Fruit fly (Drosophila melanogaster): ENCODE measurements around the gene CG14441.

Gene CG14441

DNA sequence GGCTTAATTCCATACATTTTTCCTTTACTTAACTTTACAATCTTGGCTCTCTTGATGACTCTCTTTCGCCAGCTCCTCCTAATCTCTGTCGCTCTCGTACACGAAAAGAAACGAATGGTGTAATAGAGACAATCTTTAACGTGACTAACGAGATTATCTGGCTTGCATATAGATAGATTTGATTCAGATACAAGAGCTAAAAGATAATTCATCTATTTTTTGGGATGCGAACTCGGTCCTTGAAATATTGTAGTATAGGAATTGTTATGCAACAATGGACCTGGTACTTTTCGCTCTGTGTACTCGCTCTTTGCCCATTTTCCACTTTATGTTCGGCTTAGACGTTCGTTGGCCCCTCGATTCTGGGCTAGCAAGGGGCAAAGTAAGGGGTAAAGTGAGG, 12.0 kb downstream of the CG14441 start (continued):
- no peak; the same call in 1 of the 2 replicates for TF ChIP-seq CG8765 (GFP tag; IDR thresholded peaks at IDR 0.05)
- peak; percentile 84 for TF ChIP-seq Side (GFP tag; optimal IDR thresholded peaks at IDR 0.05)
- peak; percentile 87 for TF ChIP-seq dmrt99B (tag; optimal IDR thresholded peaks at IDR 0.05)
- TF ChIP-seq cato (GFP tag; optimal IDR thresholded peaks at IDR 0.05; ENCODE audit: borderline replicate concordance), result peak; percentile 49
- TF ChIP-seq Fer3 (tag; optimal IDR thresholded peaks at IDR 0.05), result peak; percentile 77
- TF ChIP-seq sens (GFP tag), result peak; percentile 96
- peak; percentile 64 for TF ChIP-seq esg (GFP tag; conservative IDR thresholded peaks at IDR 0.05)
- TF ChIP-seq CG12659 (GFP tag; optimal IDR thresholded peaks at IDR 0.05), result peak; percentile 71
- peak; percentile 79 for TF ChIP-seq BtbVII (GFP tag; optimal IDR thresholded peaks at IDR 0.05)
- peak; percentile 71 for TF ChIP-seq pum (GFP tag; optimal IDR thresholded peaks at IDR 0.05)
- TF ChIP-seq YL-1 (GFP tag; optimal IDR thresholded peaks at IDR 0.05), result peak; percentile 14
- TF ChIP-seq Eip74EF (GFP tag; optimal IDR thresholded peaks at IDR 0.05), result peak in 1 of 2 experiments; percentile 79
- peak; percentile 83 for TF ChIP-seq unpg (GFP tag; optimal IDR thresholded peaks at IDR 0.05)
- no peak for TF ChIP-seq toy (GFP tag; IDR thresholded peaks at IDR 0.05)
- TF ChIP-seq phol (tag; optimal IDR thresholded peaks at IDR 0.05), result peak; percentile 76
- TF ChIP-seq CG15514 (GFP tag; optimal IDR thresholded peaks at IDR 0.05), result peak; percentile 75
- TF ChIP-seq CG10147 (GFP tag; optimal IDR thresholded peaks at IDR 0.05), result peak; percentile 49
- TF ChIP-seq ci (GFP tag; IDR thresholded peaks at IDR 0.05), result peak; percentile 80
- TF ChIP-seq CG8388 (GFP tag; optimal IDR thresholded peaks at IDR 0.05), result peak; percentile 74
- peak; percentile 72 for TF ChIP-seq NfI (GFP tag; optimal IDR thresholded peaks at IDR 0.05)
- TF ChIP-seq CG34422 (GFP tag; IDR thresholded peaks at IDR 0.05), result peak; percentile 55; the same call in 1 of the 3 replicates
- peak; percentile 30; the same call in 1 of the 2 replicates for TF ChIP-seq Gsc (GFP tag; IDR thresholded peaks at IDR 0.05)
- TF ChIP-seq CG10979 (tag; optimal IDR thresholded peaks at IDR 0.05), result peak; percentile 83
- no peak for TF ChIP-seq unc-4 (GFP tag; IDR thresholded peaks at IDR 0.05; ENCODE audit: partially characterized antibody)
- TF ChIP-seq CG6272 (GFP tag; IDR thresholded peaks at IDR 0.05), result peak; percentile 67
- TF ChIP-seq Asciz (GFP tag; optimal IDR thresholded peaks at IDR 0.05), result peak; percentile 24
- TF ChIP-seq CG11456 (GFP tag; IDR thresholded peaks at IDR 0.05), result no peak; the same call in 2 of the 3 replicates
- TF ChIP-seq Bteb2 (GFP tag; optimal IDR thresholded peaks at IDR 0.05), result peak; percentile 74
- peak; percentile 55 for TF ChIP-seq CG8281 (tag; optimal IDR thresholded peaks at IDR 0.05)
- no peak for TF ChIP-seq Sry-β (GFP tag; optimal IDR thresholded peaks at IDR 0.05)
- no peak for TF ChIP-seq CG1832 (GFP tag; optimal IDR thresholded peaks at IDR 0.05)
- TF ChIP-seq CG18476 (GFP tag; optimal IDR thresholded peaks at IDR 0.05), result peak; percentile 66
- TF ChIP-seq Mes4 (GFP tag; optimal IDR thresholded peaks at IDR 0.05), result peak; percentile 52
- TF ChIP-seq run (tag; optimal IDR thresholded peaks at IDR 0.05), result peak; percentile 49
- TF ChIP-seq CHES-1-like (GFP tag; optimal IDR thresholded peaks at IDR 0.05), result peak; percentile 77
- TF ChIP-seq CG16815 (GFP tag; optimal IDR thresholded peaks at IDR 0.05), result peak; percentile 54
- no peak for TF ChIP-seq gsb (GFP tag; IDR thresholded peaks at IDR 0.05)
- TF ChIP-seq C15 (GFP tag; IDR thresholded peaks at IDR 0.05), result 0 out of 3 replicates have a peak, but pooled peaks have one; percentile 39
- TF ChIP-seq ken (GFP tag; IDR thresholded peaks at IDR 0.05), result peak; percentile 70; the same call in 2 of the 3 replicates
- peak; percentile 52 for TF ChIP-seq sug (tag; optimal IDR thresholded peaks at IDR 0.05)
- no peak for TF ChIP-seq CG10431 (GFP tag; optimal IDR thresholded peaks at IDR 0.05)
- TF ChIP-seq cwo (GFP tag; optimal IDR thresholded peaks at IDR 0.05), result peak; percentile 92
- TF ChIP-seq Camta (GFP tag; optimal IDR thresholded peaks at IDR 0.05), result peak; percentile 74
- peak; percentile 65 for TF ChIP-seq CG33213 (GFP tag; optimal IDR thresholded peaks at IDR 0.05)
- TF ChIP-seq dpn (GFP tag; optimal IDR thresholded peaks at IDR 0.05), result peak; percentile 78 to 85
- peak; percentile 68 for TF ChIP-seq Hr3 (GFP tag; optimal IDR thresholded peaks at IDR 0.05)
- TF ChIP-seq bcd (GFP tag; optimal IDR thresholded peaks at IDR 0.05), result peak; percentile 81
- peak; percentile 80 for TF ChIP-seq her (GFP tag; optimal IDR thresholded peaks at IDR 0.05)
- peak; percentile 66 for TF ChIP-seq gro (GFP tag; optimal IDR thresholded peaks at IDR 0.05)
- TF ChIP-seq CG10959 (GFP tag; IDR thresholded peaks at IDR 0.05), result no peak

All from whole organism, embryonic.